Fruit fly (Drosophila melanogaster) whole organism, embryonic: Measurements from ENCODE around the gene CG4297.

ENCODE experiments used
- BEAF-32 ChIP-seq: fragments of 200-800 bp; sonication (Bioruptor generic); optimal IDR thresholded peaks from 3 replicates; lab custom pipeline; 2017; ENCODE audit warnings: missing biosample characterization, missing genetic modification characterization, mild to moderate bottlenecking, moderate library complexity, missing genetic modification reagents
- Bgb ChIP-seq: fragments of 200-800 bp; sonication (Bioruptor generic); IDR thresholded peaks from 2 replicates; pipeline ENCODE4 v1.3.6; 2022; ENCODE audit warnings: missing biosample characterization, missing genetic modification characterization; ENCODE audit not compliant: partially characterized antibody
- CG10959 ChIP-seq: fragments of 200-800 bp; sonication (Bioruptor generic); IDR thresholded peaks from 2 replicates; pipeline ENCODE4 v1.3.6; 2022; ENCODE audit warnings: missing biosample characterization, missing genetic modification characterization
- CG11247 ChIP-seq: fragments of 200-800 bp; sonication (Bioruptor generic); IDR thresholded peaks from 2 replicates; pipeline ENCODE4 v1.3.6; 2022; ENCODE audit warnings: missing biosample characterization, missing genetic modification characterization
- CG13894 ChIP-seq: fragments of 200-800 bp; sonication (Bioruptor generic); optimal IDR thresholded peaks from 3 replicates; lab custom pipeline; 2018; ENCODE audit warnings: missing biosample characterization, mild to moderate bottlenecking, missing genetic modification characterization, moderate library complexity
- CG14667 ChIP-seq: fragments of 200-800 bp; sonication (Bioruptor generic); IDR thresholded peaks from 2 replicates; pipeline ENCODE4 v1.3.6; 2022; ENCODE audit warnings: missing biosample characterization, missing genetic modification characterization
- CG15514 ChIP-seq: fragments of 200-800 bp; sonication (Bioruptor generic); optimal IDR thresholded peaks from 3 replicates; lab custom pipeline; 2017; ENCODE audit warnings: missing biosample characterization, missing genetic modification characterization, mild to moderate bottlenecking, moderate library complexity, missing genetic modification reagents
- CG17361 ChIP-seq: fragments of 200-800 bp; sonication (Bioruptor generic); IDR thresholded peaks from 3 replicates; pipeline ENCODE4 v1.3.6; 2022; ENCODE audit warnings: missing biosample characterization, missing genetic modification characterization
- CG17568 ChIP-seq: fragments of 200-800 bp; sonication (Bioruptor generic); optimal IDR thresholded peaks from 2 replicates; lab custom pipeline; 2018; ENCODE audit warnings: missing biosample characterization, mild to moderate bottlenecking, missing genetic modification characterization, moderate library complexity
- CG17802 ChIP-seq: fragments of 200-800 bp; sonication (Bioruptor generic); optimal IDR thresholded peaks from 2 replicates; lab custom pipeline; 2018; ENCODE audit warnings: missing biosample characterization, mild to moderate bottlenecking, missing genetic modification characterization, moderate library complexity
- CG18599 ChIP-seq: fragments of 200-800 bp; sonication (Bioruptor generic); optimal IDR thresholded peaks from 3 replicates; lab custom pipeline; 2017; ENCODE audit warnings: missing biosample characterization, missing genetic modification characterization, mild to moderate bottlenecking, moderate library complexity, missing genetic modification reagents
- CG2199 ChIP-seq: fragments of 200-800 bp; sonication (Bioruptor generic); IDR thresholded peaks from 3 replicates; pipeline ENCODE4 v1.3.6; 2022; ENCODE audit warnings: missing biosample characterization, missing genetic modification characterization
- CG3065 ChIP-seq: fragments of 200-800 bp; sonication (Bioruptor generic); optimal IDR thresholded peaks from 2 replicates; lab custom pipeline; 2016; ENCODE audit warnings: missing biosample characterization, missing genetic modification characterization
- CG3407 ChIP-seq: fragments of 200-800 bp; sonication (Bioruptor generic); optimal IDR thresholded peaks from 2 replicates; lab custom pipeline; 2018; ENCODE audit warnings: missing biosample characterization, mild to moderate bottlenecking, missing genetic modification characterization
- CG4360 ChIP-seq: fragments of 200-800 bp; sonication (Bioruptor generic); IDR thresholded peaks from 2 replicates; pipeline ENCODE4 v1.3.6; 2022; ENCODE audit warnings: missing biosample characterization, missing genetic modification characterization
- CG6175 ChIP-seq: fragments of 200-800 bp; sonication (Bioruptor generic); IDR thresholded peaks from 3 replicates; pipeline ENCODE4 v1.3.6; 2022; ENCODE audit warnings: missing biosample characterization, missing genetic modification characterization
- CG6272 ChIP-seq: fragments of 200-800 bp; sonication (Bioruptor generic); IDR thresholded peaks from 2 replicates; pipeline ENCODE4 v1.3.6; 2022; ENCODE audit warnings: missing biosample characterization, missing genetic modification characterization
- CG6854 ChIP-seq: fragments of 200-800 bp; sonication (Bioruptor generic); optimal IDR thresholded peaks from 3 replicates; lab custom pipeline; 2017; ENCODE audit warnings: missing biosample characterization, mild to moderate bottlenecking, missing genetic modification characterization
- CG9215 ChIP-seq: fragments of 200-800 bp; sonication (Bioruptor generic); IDR thresholded peaks from 2 replicates; pipeline ENCODE4 v1.3.6; 2022; ENCODE audit warnings: missing biosample characterization, missing genetic modification characterization
- CoRest ChIP-seq: fragments of 200-800 bp; sonication (Bioruptor generic); optimal IDR thresholded peaks from 3 replicates; lab custom pipeline; 2018; ENCODE audit warnings: missing biosample characterization, mild to moderate bottlenecking, missing genetic modification characterization, moderate library complexity
- D19B ChIP-seq: fragments of 200-800 bp; sonication (Bioruptor generic); optimal IDR thresholded peaks from 2 replicates; lab custom pipeline; 2017; ENCODE audit warnings: missing biosample characterization, mild to moderate bottlenecking, missing genetic modification characterization
- Dip2 ChIP-seq: fragments of 200-800 bp; sonication (Bioruptor generic); IDR thresholded peaks from 2 replicates; pipeline ENCODE4 v1.3.6; 2022; ENCODE audit warnings: missing biosample characterization, missing genetic modification characterization
- Ets97D ChIP-seq: fragments of 200-800 bp; sonication (Bioruptor generic); optimal IDR thresholded peaks from 3 replicates; lab custom pipeline; 2016; ENCODE audit warnings: missing biosample characterization, missing genetic modification characterization
- HmgZ ChIP-seq: fragments of 200-800 bp; sonication (Bioruptor generic); optimal IDR thresholded peaks from 2 replicates; lab custom pipeline; 2018; ENCODE audit warnings: missing biosample characterization, mild to moderate bottlenecking, missing genetic modification characterization
- Hmx ChIP-seq: fragments of 200-800 bp; sonication (Bioruptor generic); optimal IDR thresholded peaks from 2 replicates; lab custom pipeline; 2016; ENCODE audit warnings: missing biosample characterization, missing genetic modification characterization
- Mrtf ChIP-seq: fragments of 200-800 bp; sonication (Bioruptor generic); IDR thresholded peaks from 3 replicates; pipeline ENCODE4 v1.3.6; 2022; ENCODE audit warnings: missing biosample characterization, missing genetic modification characterization
- Myb ChIP-seq: fragments of 200-800 bp; sonication (Bioruptor generic); optimal IDR thresholded peaks from 2 replicates; lab custom pipeline; 2016; ENCODE audit warnings: missing biosample characterization, missing genetic modification characterization
- Poxn ChIP-seq: fragments of 200-800 bp; sonication (Bioruptor generic); IDR thresholded peaks from 2 replicates; pipeline ENCODE4 v1.3.6; 2022; ENCODE audit warnings: missing biosample characterization, missing genetic modification characterization
- Rfx ChIP-seq: fragments of 200-800 bp; sonication (Bioruptor generic); IDR thresholded peaks from 2 replicates; pipeline ENCODE4 v1.3.6; 2022; ENCODE audit warnings: missing biosample characterization, missing genetic modification characterization
- Sry-δ ChIP-seq: fragments of 200-800 bp; sonication (Bioruptor generic); optimal IDR thresholded peaks from 2 replicates; lab custom pipeline; 2016; ENCODE audit warnings: missing biosample characterization, missing genetic modification characterization
- Taf1 ChIP-seq: fragments of 200-800 bp; sonication (Bioruptor generic); IDR thresholded peaks from 2 replicates; pipeline ENCODE4 v1.3.6; 2022; ENCODE audit warnings: missing biosample characterization, missing genetic modification characterization
- Vsx1 ChIP-seq: fragments of 200-800 bp; sonication (Bioruptor generic); optimal IDR thresholded peaks from 2 replicates; lab custom pipeline; 2017; ENCODE audit warnings: missing biosample characterization, mild to moderate bottlenecking, missing genetic modification characterization, missing genetic modification reagents
- ab ChIP-seq: fragments of 200-800 bp; sonication (Bioruptor generic); optimal IDR thresholded peaks from 2 replicates; lab custom pipeline; 2016; ENCODE audit warnings: missing biosample characterization, missing genetic modification characterization
- ash1 ChIP-seq: fragments of 200-800 bp; sonication (Bioruptor generic); optimal IDR thresholded peaks from 2 replicates; lab custom pipeline; 2018; ENCODE audit warnings: missing biosample characterization, mild to moderate bottlenecking, missing genetic modification characterization
- cad ChIP-seq: fragments of >200 bp; optimal IDR thresholded peaks from 2 replicates; lab custom pipeline; 2017; ENCODE audit warnings: missing biosample characterization, missing genetic modification characterization
- chif ChIP-seq, 2 experiments: fragments of 200-800 bp; sonication (Bioruptor generic); optimal IDR thresholded peaks; 3 replicates each; lab custom pipeline; 2016; ENCODE audit warnings: missing biosample characterization in 2 of 2, missing genetic modification characterization in 2 of 2
- crc ChIP-seq: fragments of 200-800 bp; sonication (Bioruptor generic); optimal IDR thresholded peaks from 2 replicates; lab custom pipeline; 2016; ENCODE audit warnings: missing biosample characterization, missing genetic modification characterization
- dpn ChIP-seq, 2 experiments: fragments of 200-800 bp; sonication (Bioruptor generic); optimal IDR thresholded peaks; 3 replicates each; lab custom pipeline; 2016; ENCODE audit warnings: missing biosample characterization in 2 of 2, missing genetic modification characterization in 2 of 2
- fru ChIP-seq: fragments of >200 bp; optimal IDR thresholded peaks from 2 replicates; lab custom pipeline; 2017
- gce ChIP-seq: fragments of 200-800 bp; sonication (Bioruptor generic); IDR thresholded peaks from 3 replicates; pipeline ENCODE4 v1.3.6; 2022; ENCODE audit warnings: missing biosample characterization, missing genetic modification characterization
- gcm2 ChIP-seq: fragments of 200-800 bp; sonication (Bioruptor generic); optimal IDR thresholded peaks from 2 replicates; lab custom pipeline; 2016; ENCODE audit warnings: missing biosample characterization, missing genetic modification characterization
- kah ChIP-seq: fragments of 200-800 bp; sonication (Bioruptor generic); optimal IDR thresholded peaks from 2 replicates; lab custom pipeline; 2018; ENCODE audit warnings: missing biosample characterization, mild to moderate bottlenecking, missing genetic modification characterization
- lilli ChIP-seq: fragments of 200-800 bp; sonication (Bioruptor generic); optimal IDR thresholded peaks from 3 replicates; lab custom pipeline; 2016; ENCODE audit warnings: missing biosample characterization, missing genetic modification characterization
- peb ChIP-seq: fragments of 200-800 bp; sonication (Bioruptor generic); IDR thresholded peaks from 2 replicates; pipeline ENCODE4 v1.3.6; 2022; ENCODE audit warnings: missing biosample characterization, missing genetic modification characterization
- pho ChIP-seq: fragments of 200-800 bp; sonication (Bioruptor generic); optimal IDR thresholded peaks from 2 replicates; lab custom pipeline; 2016; ENCODE audit warnings: missing biosample characterization, missing genetic modification characterization
- schlank ChIP-seq: fragments of 200-800 bp; sonication (Bioruptor generic); optimal IDR thresholded peaks from 2 replicates; lab custom pipeline; 2018; ENCODE audit warnings: missing biosample characterization, mild to moderate bottlenecking, missing genetic modification characterization
- slou ChIP-seq: fragments of 200-800 bp; sonication (Bioruptor generic); optimal IDR thresholded peaks from 3 replicates; lab custom pipeline; 2016; ENCODE audit warnings: missing biosample characterization, missing genetic modification characterization
- sr ChIP-seq: fragments of 200-800 bp; sonication (Bioruptor generic); IDR thresholded peaks from 3 replicates; pipeline ENCODE4 v1.3.6; 2022; ENCODE audit warnings: missing biosample characterization, missing genetic modification characterization
- tgo ChIP-seq: fragments of 200-800 bp; sonication (Bioruptor generic); IDR thresholded peaks from 3 replicates; pipeline ENCODE4 v1.3.6; 2022; ENCODE audit warnings: missing biosample characterization, missing genetic modification characterization
- zen ChIP-seq: fragments of 200-800 bp; sonication (Bioruptor generic); optimal IDR thresholded peaks from 3 replicates; lab custom pipeline; 2018; ENCODE audit warnings: missing biosample characterization, mild to moderate bottlenecking, missing genetic modification characterization, moderate library complexity

The CG4297 gene

DNA sequence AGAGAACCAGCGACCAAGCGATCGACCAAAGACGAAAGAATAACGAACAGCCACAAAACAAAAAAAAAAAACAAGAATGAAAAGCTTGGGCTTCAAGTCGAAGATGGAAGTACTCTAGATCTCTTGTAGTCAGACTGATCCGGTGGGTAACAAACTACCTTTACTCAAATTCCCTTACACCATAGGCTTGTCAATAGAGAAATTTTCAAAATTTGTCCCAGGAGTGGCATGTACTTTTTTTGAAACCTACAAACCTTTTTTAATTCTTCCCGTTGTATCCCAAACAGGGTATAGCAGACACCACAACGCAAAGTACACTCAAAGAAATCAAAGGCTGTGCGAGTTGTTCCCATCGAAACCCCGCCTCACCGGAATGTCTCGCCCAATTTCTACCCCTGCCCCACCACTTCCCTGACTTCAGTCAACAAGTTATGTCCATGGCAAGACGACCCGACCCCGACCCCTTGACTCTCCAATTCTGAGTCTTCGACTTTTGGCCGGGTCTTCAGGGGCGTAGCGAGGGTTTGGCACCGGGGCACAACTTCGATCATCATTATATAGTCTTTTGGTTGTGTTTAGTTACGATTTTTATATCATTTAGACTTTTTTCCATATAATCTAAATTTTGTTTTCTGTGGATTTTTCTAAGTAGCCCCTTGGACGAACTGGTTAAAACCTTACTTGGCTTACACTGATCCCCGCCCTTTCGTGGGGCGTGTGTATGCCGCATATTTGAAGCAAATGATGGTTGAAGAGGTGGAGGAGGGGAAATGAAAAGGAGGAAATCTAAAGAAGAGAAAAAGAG, 42.1 kb downstream of the CG4297 start (continued):
- peak; percentile 52 for TF ChIP-seq pho (GFP tag; lab: Kevin White, UChicago)
- no peak for TF ChIP-seq gcm2 (GFP tag; lab: Kevin White, UChicago)
- TF ChIP-seq CG10959 (GFP tag; lab: Robert Waterston, UW): peak; percentile 41; the same call in 1 of the 2 replicates
- peak; percentile 27 for TF ChIP-seq CG18599
- TF ChIP-seq CoRest: peak; percentile 42
- TF ChIP-seq lilli (GFP tag; lab: Kevin White, UChicago): peak; percentile 70
- TF ChIP-seq CG15514: peak; percentile 13
- no peak for TF ChIP-seq Sry-δ
- TF ChIP-seq tgo: peak; percentile 30; the same call in 1 of the 3 replicates
- TF ChIP-seq Mrtf: peak; percentile 35; the same call in 1 of the 3 replicates
- no peak for TF ChIP-seq CG3065 (GFP tag; lab: Kevin White, UChicago)
- no peak for TF ChIP-seq cad (GFP tag; lab: Kevin White, UChicago)
- TF ChIP-seq HmgZ (tag; lab: Kevin White, UChicago): no peak
- TF ChIP-seq CG13894 (tag; lab: Kevin White, UChicago): peak; percentile 41
- no peak for TF ChIP-seq CG14667 (GFP tag; lab: Robert Waterston, UW)
- no peak for TF ChIP-seq BEAF-32 (GFP tag; lab: Kevin White, UChicago)
- peak; percentile 44 to 45 for TF ChIP-seq chif (GFP tag; optimal IDR thresholded peaks at IDR 0.05; lab: Kevin White, UChicago)
- TF ChIP-seq CG2199 (GFP tag; lab: Robert Waterston, UW): no peak
- TF ChIP-seq CG17361 (GFP tag; lab: Robert Waterston, UW): peak; percentile 64
- TF ChIP-seq Hmx (GFP tag; lab: Kevin White, UChicago): no peak
- no peak for TF ChIP-seq schlank (tag; lab: Kevin White, UChicago)
- TF ChIP-seq Poxn (GFP tag; lab: Robert Waterston, UW): no peak
- TF ChIP-seq crc (GFP tag; lab: Kevin White, UChicago): peak; percentile 23
- peak; percentile 31 for TF ChIP-seq Vsx1
- no peak for TF ChIP-seq fru (lab: Kevin White, UChicago)
- no peak for TF ChIP-seq Taf1 (GFP tag; lab: Robert Waterston, UW)
- 0 out of 2 replicates have a peak, but pooled peaks have one; percentile 24 for TF ChIP-seq CG11247
- peak; percentile 51 for TF ChIP-seq D19B (GFP tag; lab: Kevin White, UChicago)
- TF ChIP-seq CG17568 (GFP tag; lab: Kevin White, UChicago): no peak
- TF ChIP-seq CG6854: peak; percentile 6
- no peak; the same call in 1 of the 2 replicates for TF ChIP-seq CG4360 (GFP tag; lab: Robert Waterston, UW)
- no peak for TF ChIP-seq slou (GFP tag; lab: Kevin White, UChicago)
- peak; percentile 66 for TF ChIP-seq CG9215 (GFP tag; lab: Robert Waterston, UW)
- no peak for TF ChIP-seq ash1
- no peak for TF ChIP-seq kah (GFP tag; lab: Kevin White, UChicago)
- TF ChIP-seq Myb (GFP tag; lab: Kevin White, UChicago): peak; percentile 44
- TF ChIP-seq peb: no peak
- peak; percentile 14 for TF ChIP-seq CG17802
- TF ChIP-seq ab (GFP tag; lab: Kevin White, UChicago): peak; percentile 0
- 0 out of 2 replicates have a peak, but pooled peaks have one; percentile 49 for TF ChIP-seq CG6272 (GFP tag; lab: Robert Waterston, UW)
- TF ChIP-seq gce: no peak
- TF ChIP-seq CG6175 (GFP tag; lab: Robert Waterston, UW): no peak
- TF ChIP-seq dpn (GFP tag; optimal IDR thresholded peaks at IDR 0.05; lab: Kevin White, UChicago): peak; percentile 23 to 50
- TF ChIP-seq zen (tag; lab: Kevin White, UChicago): no peak
- peak; percentile 64; the same call in 1 of the 2 replicates for TF ChIP-seq Rfx
- TF ChIP-seq CG3407: peak; percentile 2
- TF ChIP-seq Dip2 (GFP tag; lab: Robert Waterston, UW): no peak
- TF ChIP-seq Ets97D (GFP tag; lab: Kevin White, UChicago): no peak
- TF ChIP-seq Bgb: no peak
- TF ChIP-seq sr (GFP tag; lab: Robert Waterston, UW): no peak
